Fruit fly (Drosophila melanogaster) whole organism, embryonic: ENCODE measurements around the gene CG4691.
A peak's percentile ranks its signal among the peaks of the same experiment; 100 is the strongest.
"Not testable (repeated sequence)": the region's sequence is repeated elsewhere in the genome, so short reads cannot be mapped to it uniquely, and the experiment has no call there.

Experiments used
- B-H2 ChIP-seq: fragments of 200-800 bp; sonication (Bioruptor generic); optimal IDR thresholded peaks from 2 replicates; lab custom pipeline; 2018; ENCODE audit warnings: missing biosample characterization, mild to moderate bottlenecking, missing genetic modification characterization
- Bgb ChIP-seq: fragments of 200-800 bp; sonication (Bioruptor generic); IDR thresholded peaks from 2 replicates; pipeline ENCODE4 v1.3.6; 2022; ENCODE audit warnings: missing biosample characterization, missing genetic modification characterization; ENCODE audit not compliant: partially characterized antibody
- BtbVII ChIP-seq: fragments of 200-800 bp; sonication (Bioruptor generic); optimal IDR thresholded peaks from 3 replicates; lab custom pipeline; 2017; ENCODE audit warnings: missing biosample characterization, mild to moderate bottlenecking, missing genetic modification characterization
- CG10543 ChIP-seq: fragments of 200-800 bp; sonication (Bioruptor generic); optimal IDR thresholded peaks from 3 replicates; lab custom pipeline; 2017; ENCODE audit warnings: missing biosample characterization, mild to moderate bottlenecking, missing genetic modification characterization, moderate library complexity
- CG11247 ChIP-seq: fragments of 200-800 bp; sonication (Bioruptor generic); IDR thresholded peaks from 2 replicates; pipeline ENCODE4 v1.3.6; 2022; ENCODE audit warnings: missing biosample characterization, missing genetic modification characterization
- CG12659 ChIP-seq: fragments of 200-800 bp; sonication (Bioruptor generic); optimal IDR thresholded peaks from 3 replicates; lab custom pipeline; 2017; ENCODE audit warnings: mild to moderate bottlenecking, missing biosample characterization, missing genetic modification reagents, missing genetic modification characterization
- CG15073 ChIP-seq: fragments of 200-800 bp; sonication (Bioruptor generic); optimal IDR thresholded peaks from 2 replicates; lab custom pipeline; 2016; ENCODE audit warnings: missing biosample characterization, missing genetic modification characterization
- CG17186 ChIP-seq: fragments of 200-800 bp; sonication (Bioruptor generic); optimal IDR thresholded peaks from 3 replicates; lab custom pipeline; 2017; ENCODE audit warnings: missing biosample characterization, missing genetic modification reagents, missing genetic modification characterization
- CG17829 ChIP-seq: fragments of 200-800 bp; optimal IDR thresholded peaks from 2 replicates; lab custom pipeline; 2019; ENCODE audit warnings: missing biosample characterization, mild to moderate bottlenecking, missing genetic modification characterization, moderate library complexity
- CG34376 ChIP-seq: fragments of 200-800 bp; sonication (Bioruptor generic); optimal IDR thresholded peaks from 2 replicates; lab custom pipeline; 2018; ENCODE audit warnings: missing biosample characterization, mild to moderate bottlenecking, missing genetic modification characterization
- CG6254 ChIP-seq: fragments of 200-800 bp; sonication (Bioruptor generic); optimal IDR thresholded peaks from 3 replicates; lab custom pipeline; 2017; ENCODE audit warnings: mild to moderate bottlenecking, missing biosample characterization, missing genetic modification reagents, missing genetic modification characterization
- Dfd ChIP-seq, 2 experiments: fragments of >200 bp; optimal IDR thresholded peaks; 2 replicates each; lab custom pipeline; 2017; ENCODE audit warnings: missing biosample characterization in 2 of 2, missing genetic modification characterization in 2 of 2
- E2f2 ChIP-seq: fragments of 200-800 bp; sonication (Bioruptor generic); IDR thresholded peaks from 2 replicates; pipeline ENCODE4 v1.3.6; 2022; ENCODE audit warnings: missing biosample characterization, missing genetic modification characterization
- Ets65A ChIP-seq: fragments of 200-800 bp; sonication (Bioruptor generic); peaks from one replicate; lab custom pipeline; 2016; ENCODE audit warnings: missing biosample characterization, missing genetic modification characterization
- Hmx ChIP-seq: fragments of 200-800 bp; sonication (Bioruptor generic); optimal IDR thresholded peaks from 2 replicates; lab custom pipeline; 2016; ENCODE audit warnings: missing biosample characterization, missing genetic modification characterization
- Mes4 ChIP-seq: fragments of 200-800 bp; sonication (Bioruptor generic); optimal IDR thresholded peaks from 2 replicates; lab custom pipeline; 2016; ENCODE audit warnings: missing biosample characterization, missing genetic modification characterization
- NC2α ChIP-seq: fragments of 200-800 bp; sonication (Bioruptor generic); optimal IDR thresholded peaks from 2 replicates; lab custom pipeline; 2016; ENCODE audit warnings: missing biosample characterization, missing genetic modification characterization
- Poxn ChIP-seq: fragments of 200-800 bp; sonication (Bioruptor generic); IDR thresholded peaks from 2 replicates; pipeline ENCODE4 v1.3.6; 2022; ENCODE audit warnings: missing biosample characterization, missing genetic modification characterization
- cad ChIP-seq: fragments of >200 bp; optimal IDR thresholded peaks from 2 replicates; lab custom pipeline; 2017; ENCODE audit warnings: missing biosample characterization, missing genetic modification characterization
- dmrt11E ChIP-seq: fragments of 200-800 bp; sonication (Bioruptor generic); optimal IDR thresholded peaks from 3 replicates; lab custom pipeline; 2018; ENCODE audit warnings: missing biosample characterization, mild to moderate bottlenecking, missing genetic modification characterization, moderate library complexity
- dmrt99B ChIP-seq: fragments of 200-800 bp; sonication (Bioruptor generic); optimal IDR thresholded peaks from 2 replicates; lab custom pipeline; 2018; ENCODE audit warnings: missing biosample characterization, mild to moderate bottlenecking, missing genetic modification characterization, moderate library complexity
- fd3F ChIP-seq: fragments of 200-800 bp; sonication (Bioruptor generic); optimal IDR thresholded peaks from 2 replicates; lab custom pipeline; 2018; ENCODE audit warnings: missing biosample characterization, mild to moderate bottlenecking, missing genetic modification characterization, moderate library complexity
- kah ChIP-seq: fragments of 200-800 bp; sonication (Bioruptor generic); optimal IDR thresholded peaks from 2 replicates; lab custom pipeline; 2018; ENCODE audit warnings: missing biosample characterization, mild to moderate bottlenecking, missing genetic modification characterization
- lilli ChIP-seq: fragments of 200-800 bp; sonication (Bioruptor generic); optimal IDR thresholded peaks from 3 replicates; lab custom pipeline; 2016; ENCODE audit warnings: missing biosample characterization, missing genetic modification characterization
- luna ChIP-seq: fragments of 200-800 bp; sonication (Bioruptor generic); optimal IDR thresholded peaks from 2 replicates; lab custom pipeline; 2016; ENCODE audit warnings: missing biosample characterization, missing genetic modification characterization
- nau ChIP-seq: fragments of 200-800 bp; sonication (Bioruptor generic); optimal IDR thresholded peaks from 3 replicates; lab custom pipeline; 2017; ENCODE audit warnings: missing biosample characterization, mild to moderate bottlenecking, missing genetic modification characterization, missing genetic modification reagents
- pum ChIP-seq: fragments of 200-800 bp; sonication (Bioruptor generic); optimal IDR thresholded peaks from 2 replicates; lab custom pipeline; 2016; ENCODE audit warnings: missing biosample characterization, missing genetic modification characterization
- scrt ChIP-seq: fragments of 200-800 bp; sonication (Bioruptor generic); optimal IDR thresholded peaks from 2 replicates; lab custom pipeline; 2018; ENCODE audit warnings: missing biosample characterization, mild to moderate bottlenecking, missing genetic modification characterization, moderate library complexity
- sens-2 ChIP-seq: fragments of 200-800 bp; sonication (Bioruptor generic); IDR thresholded peaks from 2 replicates; pipeline ENCODE4 v1.3.6; 2022; ENCODE audit warnings: missing biosample characterization, missing genetic modification characterization
- tio ChIP-seq: fragments of 200-800 bp; sonication (Bioruptor generic); optimal IDR thresholded peaks from 2 replicates; lab custom pipeline; 2017; ENCODE audit warnings: missing biosample characterization, missing genetic modification characterization, inconsistent platforms

The CG4691 gene

dm6 chr2L:14737669-14738068, 22.9 kb upstream of the CG4691 start, which contains the start of gene CG31775:
Gene CG31775 (minus strand): TSS chr2L:14737769.
- not testable (repeated sequence) for TF ChIP-seq CG17186; CG10543 (GFP tag; lab: Kevin White, UChicago); Poxn (GFP tag; lab: Robert Waterston, UW)

- TF ChIP-seq Hmx (GFP tag; lab: Kevin White, UChicago); CG17829 (tag; lab: Kevin White, UChicago); kah (GFP tag; lab: Kevin White, UChicago): not testable (repeated sequence)
These were observed 21.0 kb upstream of the CG4691 start, which contains the start of gene CG42585 for dm6 chr2L:14739614-14740013. Gene CG42585 (plus strand): TSS chr2L:14739914.

- TF ChIP-seq NC2α (GFP tag; lab: Kevin White, UChicago); CG34376; nau (GFP tag; lab: Kevin White, UChicago): not testable (repeated sequence)
These were observed 18.8 kb upstream of the CG4691 start, which contains the start of gene CG42586 for dm6 chr2L:14741740-14742139. Gene CG42586 (minus strand): TSS chr2L:14741840.

- TF ChIP-seq dmrt99B (tag; lab: Kevin White, UChicago); sens-2 (GFP tag; lab: Robert Waterston, UW); Bgb (GFP tag; lab: Robert Waterston, UW): not testable (repeated sequence)
These were observed 17.7 kb upstream of the CG4691 start, which contains the start of gene CG34166 for dm6 chr2L:14742893-14743292. Gene CG34166 (plus strand): TSS chr2L:14743193.

- TF ChIP-seq cad (GFP tag; lab: Kevin White, UChicago) = peak; percentile 20
- no peak for TF ChIP-seq CG11247
- TF ChIP-seq CG6254 (GFP tag; lab: Kevin White, UChicago) = peak; percentile 63
- TF ChIP-seq CG12659 (GFP tag; lab: Kevin White, UChicago) = no peak
- peak; percentile 8 for TF ChIP-seq Ets65A (GFP tag; lab: Kevin White, UChicago)
- peak; percentile 32 for TF ChIP-seq lilli (GFP tag; lab: Kevin White, UChicago)
These were observed 17.2 kb upstream of the CG4691 start for dm6 chr2L:14743337-14743736.

dm6 chr2L:14744121-14744520, 16.4 kb upstream of the CG4691 start, which contains the start of gene CG42681:
Gene CG42681 (plus strand): TSS chr2L:14744421.
- no peak for TF ChIP-seq tio (GFP tag; lab: Kevin White, UChicago)
- no peak for TF ChIP-seq dmrt11E (tag; lab: Kevin White, UChicago)
- no peak for TF ChIP-seq Mes4
- no peak for TF ChIP-seq luna (GFP tag; lab: Kevin White, UChicago)
- no peak for TF ChIP-seq fd3F
- TF ChIP-seq Dfd (GFP tag; optimal IDR thresholded peaks at IDR 0.05; lab: Kevin White, UChicago) = no peak
- TF ChIP-seq CG15073 (GFP tag; lab: Kevin White, UChicago) = no peak
- no peak for TF ChIP-seq BtbVII (GFP tag; lab: Kevin White, UChicago)
- no peak for TF ChIP-seq scrt (GFP tag; lab: Kevin White, UChicago)
- no peak for TF ChIP-seq pum (GFP tag; lab: Kevin White, UChicago)
- TF ChIP-seq E2f2 (GFP tag; lab: Robert Waterston, UW) = no peak
- TF ChIP-seq B-H2 (GFP tag; lab: Kevin White, UChicago) = no peak
- TF ChIP-seq, all 482 proteins: peak for 0
